Fruit fly (Drosophila melanogaster): ENCODE measurements around the gene anne.

dm6 chr4:165159-165558 lies 33.1 kb downstream of the anne start:
- no peak for TF ChIP-seq CTCF (optimal IDR thresholded peaks at IDR 0.05)
- TF ChIP-seq CG8478 (optimal IDR thresholded peaks at IDR 0.05) = no peak
